Worm (Caenorhabditis elegans): ENCODE data around the gene magu-4.

Gene magu-4

DNA sequence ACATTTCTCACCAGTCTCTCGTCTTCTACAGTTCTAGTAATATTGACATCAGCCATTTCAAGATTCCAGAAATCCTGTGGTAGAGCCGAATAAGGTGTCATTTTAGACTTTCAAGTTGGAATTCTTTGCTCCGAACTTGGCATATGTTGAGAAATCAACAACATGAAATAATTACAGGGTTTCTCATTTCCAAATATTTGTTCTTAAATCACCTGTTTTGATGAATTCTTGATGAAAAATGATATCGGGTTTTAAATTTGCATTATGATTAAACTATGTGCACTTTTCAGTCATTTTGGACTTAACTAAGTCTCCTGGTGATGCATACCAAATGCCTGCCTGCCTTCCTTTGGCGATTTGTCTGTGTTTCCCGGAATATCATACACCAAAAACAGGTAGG, 44.0 kb downstream of the magu-4 start, which contains the start of gene srv-12:
srv-12 (minus strand) TSS at position 101 of the 400 bp plus-strand sequence.
- TF ChIP-seq pqm-1 (tag; optimal IDR thresholded peaks at IDR 0.05) (no peak), fkh-10 (GFP tag; optimal IDR thresholded peaks at IDR 0.05) (no peak), unc-39 (tag; optimal IDR thresholded peaks at IDR 0.05) (no peak), pha-4 (tag; optimal IDR thresholded peaks at IDR 0.05) (no peak), nhr-76 (tag; optimal IDR thresholded peaks at IDR 0.05) (no peak), ceh-82 (tag; optimal IDR thresholded peaks at IDR 0.05) (no peak), mml-1 (tag; optimal IDR thresholded peaks at IDR 0.05) (no peak), ceh-16 (tag; optimal IDR thresholded peaks at IDR 0.05) (no peak), skn-1 (tag; optimal IDR thresholded peaks at IDR 0.05) (no peak), nhr-12 (tag; optimal IDR thresholded peaks at IDR 0.05) (no peak), zag-1 (tag; optimal IDR thresholded peaks at IDR 0.05) (no peak), lin-39 (tag; optimal IDR thresholded peaks at IDR 0.05) (no peak), jun-1 (tag; optimal IDR thresholded peaks at IDR 0.05) (no peak), nhr-77 (tag; optimal IDR thresholded peaks at IDR 0.05) (no peak), nhr-67 (tag; optimal IDR thresholded peaks at IDR 0.05) (no peak)

- TF ChIP-seq elt-1 (tag; optimal IDR thresholded peaks at IDR 0.05) = no peak
- no peak for TF ChIP-seq nhr-43 (tag; optimal IDR thresholded peaks at IDR 0.05; ENCODE audit: poor library complexity, severe bottlenecking)
- TF ChIP-seq hmg-11 (tag; optimal IDR thresholded peaks at IDR 0.05) = no peak
- TF ChIP-seq aly-2 (tag; optimal IDR thresholded peaks at IDR 0.05) = no peak
- TF ChIP-seq tbx-2 (tag; optimal IDR thresholded peaks at IDR 0.05) = no peak
- no peak for TF ChIP-seq egl-27 (tag; optimal IDR thresholded peaks at IDR 0.05)
- no peak for TF ChIP-seq egl-5 (tag; optimal IDR thresholded peaks at IDR 0.05)
- no peak for TF ChIP-seq eor-1 (tag; optimal IDR thresholded peaks at IDR 0.05)
- TF ChIP-seq fkh-2 (tag; optimal IDR thresholded peaks at IDR 0.05) = no peak
- TF ChIP-seq nhr-25 (tag; optimal IDR thresholded peaks at IDR 0.05) = no peak
- TF ChIP-seq nhr-67 (tag; optimal IDR thresholded peaks at IDR 0.05) = no peak
- TF ChIP-seq mml-1 (tag; optimal IDR thresholded peaks at IDR 0.05) = no peak
- no peak for TF ChIP-seq ceh-9 (tag; optimal IDR thresholded peaks at IDR 0.05)
- no peak for TF ChIP-seq lsy-12 (tag; optimal IDR thresholded peaks at IDR 0.05)
- no peak for TF ChIP-seq pha-4 (tag; optimal IDR thresholded peaks at IDR 0.05)
Measured at ce11 chrIV:10056138-10056537, 46.6 kb downstream of the magu-4 start, which contains the start of gene T04B2.7. TSS of gene T04B2.7 (minus strand) at chrIV:10056238.

DNA sequence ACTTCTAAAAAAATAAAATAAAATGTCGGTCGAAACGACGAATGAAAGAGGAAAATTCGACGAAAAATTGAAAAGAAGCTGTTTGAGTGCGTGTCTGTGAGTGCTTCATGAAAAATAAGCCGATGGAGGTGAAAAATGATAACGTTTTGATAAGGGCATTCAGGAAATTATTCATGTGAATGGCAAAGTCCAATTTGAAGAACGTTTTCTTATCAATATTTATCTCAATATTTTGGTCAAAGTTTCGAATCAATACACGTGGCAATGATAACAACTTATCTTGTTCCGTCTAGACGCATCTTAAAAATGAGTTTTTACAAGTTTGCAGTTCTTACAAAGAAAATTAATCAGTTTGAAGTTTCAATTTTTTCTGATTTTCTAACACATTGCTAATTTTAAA, 49.6 kb downstream of the magu-4 start:
- TF ChIP-seq daf-12 (tag; optimal IDR thresholded peaks at IDR 0.05) (no peak), elt-1 (tag; optimal IDR thresholded peaks at IDR 0.05) (no peak), fos-1 (tag; optimal IDR thresholded peaks at IDR 0.05) (peak; percentile 52), pha-4 (tag; optimal IDR thresholded peaks at IDR 0.05) (peak; percentile 42), nhr-11 (tag; optimal IDR thresholded peaks at IDR 0.05) (no peak), nhr-12 (tag; optimal IDR thresholded peaks at IDR 0.05) (no peak), tbx-2 (tag; optimal IDR thresholded peaks at IDR 0.05) (no peak), elt-3 (tag; optimal IDR thresholded peaks at IDR 0.05) (no peak), nfya-1 (tag; optimal IDR thresholded peaks at IDR 0.05; ENCODE audit: insufficient read depth) (no peak), snpc-4 (tag; optimal IDR thresholded peaks at IDR 0.05) (no peak), nhr-25 (tag; optimal IDR thresholded peaks at IDR 0.05) (no peak), ama-1 (optimal IDR thresholded peaks at IDR 0.05) (no peak), aly-2 (tag; optimal IDR thresholded peaks at IDR 0.05) (no peak), egl-5 (tag; optimal IDR thresholded peaks at IDR 0.05) (no peak), ceh-28 (tag; optimal IDR thresholded peaks at IDR 0.05) (no peak), fkh-2 (tag; optimal IDR thresholded peaks at IDR 0.05) (no peak), nhr-43 (tag; optimal IDR thresholded peaks at IDR 0.05; ENCODE audit: poor library complexity, severe bottlenecking) (no peak), nhr-67 (tag; optimal IDR thresholded peaks at IDR 0.05) (no peak), nhr-28 (tag; optimal IDR thresholded peaks at IDR 0.05) (no peak), jun-1 (tag; optimal IDR thresholded peaks at IDR 0.05) (peak; percentile 46), pqm-1 (tag; optimal IDR thresholded peaks at IDR 0.05) (peak; percentile 99), lin-15B (tag; optimal IDR thresholded peaks at IDR 0.05) (no peak), ceh-9 (tag; optimal IDR thresholded peaks at IDR 0.05) (no peak), eor-1 (tag; optimal IDR thresholded peaks at IDR 0.05) (no peak), R02D3.7 (tag; optimal IDR thresholded peaks at IDR 0.05) (no peak), elt-2 (tag; optimal IDR thresholded peaks at IDR 0.05) (peak; percentile 99)
